Fruit fly (Drosophila melanogaster) whole organism: Measurements from ENCODE around the gene RabGGTa.

Experiments
- CG8478 ChIP-seq: fragments of >200 bp; optimal IDR thresholded peaks from 2 replicates; lab custom pipeline; 2018; ENCODE audit warnings: inconsistent platforms
- Dll ChIP-seq: fragments of >200 bp; optimal IDR thresholded peaks from 2 replicates; lab custom pipeline; 2017
- EcR ChIP-seq, 2 experiments: fragments of >200 bp; optimal IDR thresholded peaks; 2 replicates each; lab custom pipeline; 2017; ENCODE audit warnings: missing biosample characterization in 2 of 2, missing genetic modification characterization in 2 of 2, missing genetic modification reagents in 2 of 2
- pan ChIP-seq: fragments of >200 bp; optimal IDR thresholded peaks from 2 replicates; lab custom pipeline; 2017
- psq ChIP-seq: fragments of >200 bp; optimal IDR thresholded peaks from 2 replicates; lab custom pipeline; 2017
- usp ChIP-seq: fragments of >200 bp; optimal IDR thresholded peaks from 2 replicates; lab custom pipeline; 2017; ENCODE audit warnings: missing biosample characterization, missing genetic modification characterization, mixed read lengths

DNA sequence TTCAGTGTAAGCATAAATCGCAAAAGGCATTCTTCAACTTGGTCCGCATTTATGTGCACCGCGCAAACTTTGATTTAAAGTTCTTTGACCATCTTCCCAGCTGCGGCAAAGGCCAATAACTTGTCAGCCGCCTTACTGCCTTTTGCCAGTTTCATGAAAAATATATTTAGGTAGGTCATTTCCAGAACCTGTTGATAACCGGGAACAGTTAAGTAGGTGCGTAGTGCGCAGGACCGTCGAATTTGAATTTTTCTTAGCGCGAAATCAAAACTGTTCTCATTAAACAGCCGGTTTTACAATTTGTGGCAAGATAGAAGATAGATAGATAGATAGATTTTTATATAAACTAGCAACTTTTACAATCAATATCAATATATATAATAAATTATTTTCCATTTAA lies 44.1 kb downstream of the RabGGTa start:
- TF ChIP-seq pan (lab: Kevin White, UChicago) (no peak), EcR (GFP tag; optimal IDR thresholded peaks at IDR 0.05; lab: Kevin White, UChicago) (no peak), CG8478 (no peak), psq (lab: Kevin White, UChicago) (no peak), usp (GFP tag; lab: Kevin White, UChicago) (no peak), Dll (no peak)
